Worm (Caenorhabditis elegans): Measurements from ENCODE around the gene C06C6.9.

ce11 chrV:16045837-16046236, 49.3 kb upstream of the C06C6.9 start, which contains the start of gene T10C6.15:
- no peak for TF ChIP-seq hmbx-1 (tag; optimal IDR thresholded peaks at IDR 0.05)
- no peak for TF ChIP-seq ama-1 (optimal IDR thresholded peaks at IDR 0.05)
- no peak for TF ChIP-seq tra-4 (tag; optimal IDR thresholded peaks at IDR 0.05)
- TF ChIP-seq pes-1 (GFP tag; IDR thresholded peaks at IDR 0.05) = no peak
- no peak for TF ChIP-seq flt-1 (GFP tag; IDR thresholded peaks at IDR 0.05)
- TF ChIP-seq sea-1 (GFP tag; conservative IDR thresholded peaks at IDR 0.05) = no peak
- TF ChIP-seq F13C5.2 (tag; optimal IDR thresholded peaks at IDR 0.05) = no peak
- no peak for TF ChIP-seq B0310.2 (tag; optimal IDR thresholded peaks at IDR 0.05)
- TF ChIP-seq aly-1 (tag; optimal IDR thresholded peaks at IDR 0.05) = no peak

All from whole organism, early embryonic.